Fruit fly (Drosophila melanogaster) whole organism, embryonic: ENCODE results near the gene CG10383.
A peak's percentile ranks its signal among the peaks of the same experiment; 100 is the strongest.

ENCODE experiments used
- Antp ChIP-seq: fragments of 200-800 bp; sonication (Bioruptor generic); optimal IDR thresholded peaks from 3 replicates; lab custom pipeline; 2016; ENCODE audit warnings: missing biosample characterization, missing genetic modification characterization
- Atf3 ChIP-seq: fragments of 200-800 bp; sonication (Bioruptor generic); optimal IDR thresholded peaks from 3 replicates; lab custom pipeline; 2016; ENCODE audit warnings: missing biosample characterization, missing genetic modification characterization
- B-H2 ChIP-seq: fragments of 200-800 bp; sonication (Bioruptor generic); optimal IDR thresholded peaks from 2 replicates; lab custom pipeline; 2018; ENCODE audit warnings: missing biosample characterization, mild to moderate bottlenecking, missing genetic modification characterization
- CG10147 ChIP-seq: fragments of 200-800 bp; sonication (Bioruptor generic); optimal IDR thresholded peaks from 2 replicates; lab custom pipeline; 2019; ENCODE audit warnings: missing biosample characterization, mild to moderate bottlenecking, missing genetic modification characterization, moderate library complexity
- CG10979 ChIP-seq: fragments of 200-800 bp; sonication (Bioruptor generic); optimal IDR thresholded peaks from 2 replicates; lab custom pipeline; 2018; ENCODE audit warnings: missing biosample characterization, mild to moderate bottlenecking, missing genetic modification characterization, moderate library complexity
- CG11456 ChIP-seq: fragments of 200-800 bp; sonication (Bioruptor generic); IDR thresholded peaks from 3 replicates; pipeline ENCODE4 v1.3.6; 2022; ENCODE audit warnings: missing biosample characterization, missing genetic modification characterization
- CG13287 ChIP-seq: fragments of 200-800 bp; sonication (Bioruptor generic); IDR thresholded peaks from 2 replicates; pipeline ENCODE4 v1.3.6; 2022; ENCODE audit warnings: missing biosample characterization, missing genetic modification characterization; ENCODE audit not compliant: partially characterized antibody
- CG13894 ChIP-seq: fragments of 200-800 bp; sonication (Bioruptor generic); optimal IDR thresholded peaks from 3 replicates; lab custom pipeline; 2018; ENCODE audit warnings: missing biosample characterization, mild to moderate bottlenecking, missing genetic modification characterization, moderate library complexity
- CG14965 ChIP-seq: fragments of 200-800 bp; sonication (Bioruptor generic); optimal IDR thresholded peaks from 2 replicates; lab custom pipeline; 2016; ENCODE audit warnings: missing biosample characterization, missing genetic modification characterization, borderline replicate concordance
- CG17359 ChIP-seq: fragments of 200-800 bp; sonication (Bioruptor generic); optimal IDR thresholded peaks from 3 replicates; lab custom pipeline; 2018; ENCODE audit warnings: missing biosample characterization, mild to moderate bottlenecking, missing genetic modification characterization, moderate library complexity
- CG2712 ChIP-seq: fragments of 200-800 bp; optimal IDR thresholded peaks from 3 replicates; lab custom pipeline; 2019; ENCODE audit warnings: missing biosample characterization, mild to moderate bottlenecking, missing genetic modification characterization, moderate library complexity
- CG31388 ChIP-seq: fragments of 200-800 bp; sonication (Bioruptor generic); optimal IDR thresholded peaks from 2 replicates; lab custom pipeline; 2016; ENCODE audit warnings: missing biosample characterization, missing genetic modification characterization
- CG34422 ChIP-seq: fragments of 200-800 bp; sonication (Bioruptor generic); IDR thresholded peaks from 3 replicates; pipeline ENCODE4 v1.3.6; 2022; ENCODE audit warnings: missing biosample characterization, missing genetic modification characterization
- CG3847 ChIP-seq: fragments of 200-800 bp; sonication (Bioruptor generic); IDR thresholded peaks from 2 replicates; pipeline ENCODE4 v1.3.6; 2022; ENCODE audit warnings: missing biosample characterization, missing genetic modification characterization
- CG43689 ChIP-seq: fragments of 200-800 bp; sonication (Bioruptor generic); IDR thresholded peaks from 2 replicates; pipeline ENCODE4 v1.3.6; 2022; ENCODE audit warnings: missing biosample characterization, missing genetic modification characterization
- CG4617 ChIP-seq: fragments of 200-800 bp; sonication (Bioruptor generic); optimal IDR thresholded peaks from 3 replicates; lab custom pipeline; 2016; ENCODE audit warnings: missing biosample characterization, missing genetic modification characterization, borderline replicate concordance
- CG4854 ChIP-seq: fragments of 200-800 bp; sonication (Bioruptor generic); optimal IDR thresholded peaks from 2 replicates; lab custom pipeline; 2016; ENCODE audit warnings: missing biosample characterization, missing genetic modification characterization, inconsistent platforms
- CG5953 ChIP-seq: fragments of 200-800 bp; sonication (Bioruptor generic); IDR thresholded peaks from 2 replicates; pipeline ENCODE4 v1.3.6; 2022; ENCODE audit warnings: missing biosample characterization, missing genetic modification characterization
- CHES-1-like ChIP-seq: fragments of 200-800 bp; sonication (Bioruptor generic); optimal IDR thresholded peaks from 2 replicates; lab custom pipeline; 2016; ENCODE audit warnings: missing biosample characterization, missing genetic modification characterization
- Dek ChIP-seq: fragments of 200-800 bp; sonication (Bioruptor generic); optimal IDR thresholded peaks from 3 replicates; lab custom pipeline; 2019; ENCODE audit warnings: missing biosample characterization, mild to moderate bottlenecking, missing genetic modification characterization, moderate library complexity
- Doc3 ChIP-seq: fragments of 200-800 bp; sonication (Bioruptor generic); IDR thresholded peaks from 3 replicates; pipeline ENCODE4 v1.3.6; 2022; ENCODE audit warnings: missing biosample characterization, missing genetic modification characterization; ENCODE audit not compliant: partially characterized antibody
- Fer2 ChIP-seq: fragments of 200-800 bp; sonication (Bioruptor generic); optimal IDR thresholded peaks from 2 replicates; lab custom pipeline; 2018; ENCODE audit warnings: missing biosample characterization, mild to moderate bottlenecking, missing genetic modification characterization, moderate library complexity
- Jarid2 ChIP-seq: fragments of 200-800 bp; sonication (Bioruptor generic); optimal IDR thresholded peaks from 3 replicates; lab custom pipeline; 2017; ENCODE audit warnings: mild to moderate bottlenecking, missing biosample characterization, missing genetic modification reagents, missing genetic modification characterization
- Med ChIP-seq: fragments of 200-800 bp; sonication (Bioruptor generic); peaks from one replicate; lab custom pipeline; 2016; ENCODE audit warnings: missing biosample characterization, missing genetic modification characterization, mild to moderate bottlenecking, inconsistent platforms, moderate library complexity
- Opbp ChIP-seq: fragments of 200-800 bp; sonication (Bioruptor generic); IDR thresholded peaks from 3 replicates; pipeline ENCODE4 v1.3.6; 2022; ENCODE audit warnings: missing biosample characterization, missing genetic modification characterization; ENCODE audit not compliant: partially characterized antibody
- Tbp ChIP-seq: fragments of >200 bp; optimal IDR thresholded peaks from 2 replicates; lab custom pipeline; 2018; ENCODE audit warnings: missing biosample characterization, missing genetic modification characterization
- Vsx1 ChIP-seq: fragments of 200-800 bp; sonication (Bioruptor generic); optimal IDR thresholded peaks from 2 replicates; lab custom pipeline; 2017; ENCODE audit warnings: missing biosample characterization, mild to moderate bottlenecking, missing genetic modification characterization, missing genetic modification reagents
- ash1 ChIP-seq: fragments of 200-800 bp; sonication (Bioruptor generic); optimal IDR thresholded peaks from 2 replicates; lab custom pipeline; 2018; ENCODE audit warnings: missing biosample characterization, mild to moderate bottlenecking, missing genetic modification characterization
- cad ChIP-seq: fragments of >200 bp; optimal IDR thresholded peaks from 2 replicates; lab custom pipeline; 2017; ENCODE audit warnings: missing biosample characterization, missing genetic modification characterization
- danr ChIP-seq: fragments of 200-800 bp; sonication (Bioruptor generic); IDR thresholded peaks from 2 replicates; pipeline ENCODE4 v1.3.6; 2022; ENCODE audit warnings: missing biosample characterization, missing genetic modification characterization
- dpn ChIP-seq, 2 experiments: fragments of 200-800 bp; sonication (Bioruptor generic); optimal IDR thresholded peaks; 3 replicates each; lab custom pipeline; 2016; ENCODE audit warnings: missing biosample characterization in 2 of 2, missing genetic modification characterization in 2 of 2
- en ChIP-seq: fragments of 200-800 bp; sonication (Bioruptor generic); optimal IDR thresholded peaks from 2 replicates; lab custom pipeline; 2016; ENCODE audit warnings: missing biosample characterization, missing genetic modification characterization
- gcm ChIP-seq: fragments of 200-800 bp; sonication (Bioruptor generic); optimal IDR thresholded peaks from 2 replicates; lab custom pipeline; 2019; ENCODE audit warnings: missing biosample characterization, mild to moderate bottlenecking, missing genetic modification characterization, moderate library complexity
- inv ChIP-seq: fragments of 200-800 bp; sonication (Bioruptor generic); IDR thresholded peaks from 2 replicates; pipeline ENCODE4 v1.3.6; 2022; ENCODE audit warnings: missing biosample characterization, missing genetic modification characterization; ENCODE audit not compliant: partially characterized antibody
- knrl ChIP-seq: fragments of 200-800 bp; sonication (Bioruptor generic); IDR thresholded peaks from 3 replicates; pipeline ENCODE4 v1.3.6; 2022; ENCODE audit warnings: missing biosample characterization, missing genetic modification characterization; ENCODE audit not compliant: partially characterized antibody
- lbe ChIP-seq: fragments of 200-800 bp; sonication (Bioruptor generic); optimal IDR thresholded peaks from 2 replicates; lab custom pipeline; 2016; ENCODE audit warnings: missing biosample characterization, mild to moderate bottlenecking, missing genetic modification characterization
- mld ChIP-seq: fragments of 200-800 bp; sonication (Bioruptor generic); IDR thresholded peaks from 3 replicates; pipeline ENCODE4 v1.3.6; 2022; ENCODE audit warnings: missing biosample characterization, missing genetic modification characterization; ENCODE audit not compliant: partially characterized antibody
- onecut ChIP-seq: fragments of 200-800 bp; sonication (Bioruptor generic); IDR thresholded peaks from 2 replicates; pipeline ENCODE4 v1.3.6; 2022; ENCODE audit warnings: missing biosample characterization, missing genetic modification characterization
- pb ChIP-seq: fragments of 200-800 bp; sonication (Bioruptor generic); optimal IDR thresholded peaks from 3 replicates; lab custom pipeline; 2016; ENCODE audit warnings: missing biosample characterization, missing genetic modification characterization
- peb ChIP-seq: fragments of 200-800 bp; sonication (Bioruptor generic); IDR thresholded peaks from 2 replicates; pipeline ENCODE4 v1.3.6; 2022; ENCODE audit warnings: missing biosample characterization, missing genetic modification characterization
- ranshi ChIP-seq: fragments of 200-800 bp; sonication (Bioruptor generic); IDR thresholded peaks from 2 replicates; pipeline ENCODE4 v1.3.6; 2022; ENCODE audit warnings: missing biosample characterization, missing genetic modification characterization
- seq ChIP-seq: fragments of 200-800 bp; sonication (Bioruptor generic); IDR thresholded peaks from 2 replicates; pipeline ENCODE4 v1.3.6; 2022; ENCODE audit warnings: missing biosample characterization, missing genetic modification characterization
- stwl ChIP-seq: fragments of 200-800 bp; sonication (Bioruptor generic); optimal IDR thresholded peaks from 3 replicates; lab custom pipeline; 2018; ENCODE audit warnings: missing biosample characterization, mild to moderate bottlenecking, missing genetic modification characterization, moderate library complexity
- tgo ChIP-seq: fragments of 200-800 bp; sonication (Bioruptor generic); IDR thresholded peaks from 3 replicates; pipeline ENCODE4 v1.3.6; 2022; ENCODE audit warnings: missing biosample characterization, missing genetic modification characterization
- tin ChIP-seq: fragments of 200-800 bp; sonication (Bioruptor generic); optimal IDR thresholded peaks from 3 replicates; lab custom pipeline; 2016; ENCODE audit warnings: missing biosample characterization, missing genetic modification characterization
- unc-4 ChIP-seq: fragments of 200-800 bp; sonication (Bioruptor generic); IDR thresholded peaks from 2 replicates; pipeline ENCODE4 v1.3.6; 2022; ENCODE audit warnings: missing biosample characterization, missing genetic modification characterization; ENCODE audit not compliant: partially characterized antibody
- vvl ChIP-seq: fragments of 200-800 bp; sonication (Bioruptor generic); IDR thresholded peaks from 2 replicates; pipeline ENCODE4 v1.3.6; 2022; ENCODE audit warnings: missing biosample characterization, missing genetic modification characterization

CG10383 gene

dm6 chr2L:18676948-18677820 is 18.2 kb downstream of the CG10383 start, which contains the start of the genes Mst36Fa and CG31751 (continued):
- TF ChIP-seq gcm (GFP tag; lab: Kevin White, UChicago) (peak; percentile 61), CG13287 (GFP tag; lab: Robert Waterston, UW) (peak; percentile 22; the same call in 1 of the 2 replicates), cad (GFP tag; lab: Kevin White, UChicago) (no peak), CG3847 (peak; percentile 28; the same call in 1 of the 2 replicates), CG11456 (GFP tag; lab: Robert Waterston, UW) (peak; percentile 83), CG14965 (GFP tag; lab: Kevin White, UChicago) (peak; percentile 67), Opbp (GFP tag; lab: Robert Waterston, UW) (0 out of 3 replicates have a peak, but pooled peaks have one; percentile 32), dpn (GFP tag; optimal IDR thresholded peaks at IDR 0.05; lab: Kevin White, UChicago) (peak; percentile 63 to 70), CG5953 (peak; percentile 56), Antp (peak; percentile 68), CG2712 (peak; percentile 45), CG43689 (GFP tag; lab: Robert Waterston, UW) (0 out of 2 replicates have a peak, but pooled peaks have one; percentile 33), stwl (tag; lab: Kevin White, UChicago) (peak; percentile 72), Atf3 (peak; percentile 2), Tbp (GFP tag; lab: Kevin White, UChicago) (no peak), seq (peak; percentile 77), danr (GFP tag; lab: Robert Waterston, UW) (peak; percentile 74), CG10979 (tag; lab: Kevin White, UChicago) (peak; percentile 40), peb (no peak), CG4617 (GFP tag; lab: Kevin White, UChicago) (peak; percentile 69), Dek (tag; lab: Kevin White, UChicago) (peak; percentile 76), Med (GFP tag; lab: Kevin White, UChicago) (peak; percentile 94), CG17359 (tag; lab: Kevin White, UChicago) (peak; percentile 85), en (peak; percentile 45), onecut (GFP tag; lab: Robert Waterston, UW) (peak; percentile 74), Doc3 (no peak), B-H2 (GFP tag; lab: Kevin White, UChicago) (peak; percentile 40), inv (GFP tag; lab: Robert Waterston, UW) (no peak), Fer2 (tag; lab: Kevin White, UChicago) (peak; percentile 61), ash1 (GFP tag; lab: Kevin White, UChicago) (peak; percentile 88), CG34422 (GFP tag; lab: Robert Waterston, UW) (peak; percentile 68; the same call in 1 of the 3 replicates), mld (no peak), CG10147 (GFP tag; lab: Kevin White, UChicago) (no peak), knrl (0 out of 3 replicates have a peak, but pooled peaks have one; percentile 39), CG13894 (peak; percentile 68), Jarid2 (no peak), pb (GFP tag; lab: Kevin White, UChicago) (peak; percentile 78), CG4854 (GFP tag; lab: Kevin White, UChicago) (peak; percentile 75), CG31388 (GFP tag; lab: Kevin White, UChicago) (no peak), tgo (GFP tag; lab: Robert Waterston, UW) (peak; percentile 28; the same call in 1 of the 3 replicates), ranshi (GFP tag; lab: Robert Waterston, UW) (peak; percentile 55; the same call in 1 of the 2 replicates), unc-4 (GFP tag; lab: Robert Waterston, UW) (no peak), lbe (GFP tag; lab: Kevin White, UChicago) (no peak), Vsx1 (peak; percentile 97), CHES-1-like (GFP tag; lab: Kevin White, UChicago) (peak; percentile 75), vvl (GFP tag; lab: Robert Waterston, UW) (peak; percentile 46; the same call in 1 of the 2 replicates), tin (GFP tag; lab: Kevin White, UChicago) (peak; percentile 35)
